Worm (Caenorhabditis elegans) whole organism, midembryonic: Measurements from ENCODE around the gene irld-9.
"Not testable (repeated sequence)": the region's sequence is repeated elsewhere in the genome, so short reads cannot be mapped to it uniquely, and the experiment has no call there.

Experiments
- T22C8.4 ChIP-seq: fragments of 200-800 bp; sonication (Bioruptor generic); IDR thresholded peaks from 2 replicates; pipeline ENCODE4 v1.3.6; 2022; ENCODE audit warnings: missing genetic modification characterization, missing compliant biosample characterization
- cog-1 ChIP-seq: sonication (generic microtip); optimal IDR thresholded peaks from 2 replicates; lab custom pipeline; 2016; ENCODE audit warnings: missing genetic modification characterization, missing compliant biosample characterization
- flt-1 ChIP-seq: fragments of 200-800 bp; sonication (Bioruptor generic); IDR thresholded peaks from 2 replicates; pipeline ENCODE4 v1.3.6; 2022; ENCODE audit warnings: missing genetic modification characterization, missing compliant biosample characterization
- klf-2 ChIP-seq: fragments of 200-800 bp; sonication (Bioruptor generic); conservative IDR thresholded peaks from 2 replicates; pipeline ENCODE4 v1.3.6; 2022; ENCODE audit warnings: missing genetic modification reagents, missing genetic modification characterization, missing compliant biosample characterization
- med-1 ChIP-seq: sonication (generic microtip); optimal IDR thresholded peaks from 2 replicates; lab custom pipeline; 2017; ENCODE audit warnings: missing genetic modification characterization, mild to moderate bottlenecking, missing compliant biosample characterization, antibody characterized with exemption, missing genetic modification reagents; ENCODE audit not compliant: insufficient read depth
- ref-1 ChIP-seq: fragments of 200-800 bp; sonication (Bioruptor generic); conservative IDR thresholded peaks from 2 replicates; pipeline ENCODE4 v1.3.6; 2022; ENCODE audit warnings: missing genetic modification reagents, missing genetic modification characterization, missing compliant biosample characterization
- tab-1 ChIP-seq: fragments of 200-800 bp; sonication (Bioruptor generic); IDR thresholded peaks from 2 replicates; pipeline ENCODE4 v1.3.6; 2022; ENCODE audit warnings: missing genetic modification characterization, missing compliant biosample characterization
- ztf-23 ChIP-seq: fragments of 200-800 bp; sonication (Bioruptor generic); IDR thresholded peaks from 2 replicates; pipeline ENCODE4 v1.3.6; 2022; ENCODE audit warnings: missing genetic modification reagents, missing genetic modification characterization, missing compliant biosample characterization
- ztf-29 ChIP-seq: fragments of 200-800 bp; sonication (Bioruptor generic); IDR thresholded peaks from 2 replicates; pipeline ENCODE4 v1.3.6; 2022; ENCODE audit warnings: missing genetic modification reagents, missing genetic modification characterization, missing compliant biosample characterization

The irld-9 gene

DNA sequence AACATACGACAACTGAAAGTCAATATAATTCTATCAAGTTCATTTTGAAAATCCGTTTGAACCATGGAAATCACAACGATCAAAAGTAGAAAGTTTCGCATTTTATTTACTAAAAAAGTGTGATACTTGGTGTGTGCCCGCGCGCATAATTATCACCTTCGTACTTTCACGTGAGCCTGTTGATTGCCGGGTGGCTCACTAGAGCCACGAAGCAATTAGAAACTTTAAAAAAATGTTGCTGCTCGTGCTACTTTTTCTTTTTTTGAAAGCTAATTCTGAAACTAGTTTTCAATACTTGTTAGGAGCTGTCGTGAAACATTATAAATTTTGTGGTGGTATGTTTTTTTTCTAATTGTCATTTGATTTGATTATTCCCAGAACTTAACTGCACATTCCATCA lies at the start of gene irld-9, which contains the start of gene irld-33:
irld-9 (minus strand) TSS at position 101 of the 400 bp plus-strand sequence.
irld-33 (plus strand) TSS at position 209 of the 400 bp plus-strand sequence.
- no peak for TF ChIP-seq ref-1 (GFP tag; lab: Robert Waterston, UW)
- no peak for TF ChIP-seq ztf-29 (GFP tag; lab: Robert Waterston, UW)
- no peak for TF ChIP-seq T22C8.4 (GFP tag; lab: Robert Waterston, UW)
- no peak for TF ChIP-seq med-1 (GFP tag; lab: Kevin White, UChicago)
- TF ChIP-seq klf-2 (GFP tag; lab: Robert Waterston, UW): no peak
- no peak for TF ChIP-seq ztf-23

- TF ChIP-seq klf-2 (GFP tag; lab: Robert Waterston, UW): no peak
- TF ChIP-seq tab-1: no peak
- no peak for TF ChIP-seq med-1 (GFP tag; lab: Kevin White, UChicago)
- no peak for TF ChIP-seq T22C8.4 (GFP tag; lab: Robert Waterston, UW)
- no peak for TF ChIP-seq ztf-29 (GFP tag; lab: Robert Waterston, UW)
- no peak for TF ChIP-seq flt-1 (GFP tag; lab: Robert Waterston, UW)
- TF ChIP-seq ztf-23: no peak
- TF ChIP-seq ref-1 (GFP tag; lab: Robert Waterston, UW): no peak
Measured at ce11 chrII:1788087-1788486, 49.3 kb upstream of the irld-9 start, which contains the start of the genes C08F1.6 and fbxb-13. Gene C08F1.6, minus strand, starts transcription at chrII:1788187. Gene fbxb-13, plus strand, starts transcription at chrII:1788277.

ce11 chrII:1787208-1787607 lies 48.5 kb upstream of the irld-9 start:
- TF ChIP-seq flt-1 (GFP tag; lab: Robert Waterston, UW): no peak
- TF ChIP-seq klf-2 (GFP tag; lab: Robert Waterston, UW): no peak
- no peak for TF ChIP-seq cog-1
- no peak for TF ChIP-seq med-1 (GFP tag; lab: Kevin White, UChicago)
- no peak for TF ChIP-seq ztf-23
- no peak for TF ChIP-seq ztf-29 (GFP tag; lab: Robert Waterston, UW)
- TF ChIP-seq T22C8.4 (GFP tag; lab: Robert Waterston, UW): no peak
- no peak for TF ChIP-seq ref-1 (GFP tag; lab: Robert Waterston, UW)
- TF ChIP-seq tab-1: no peak

- no peak for TF ChIP-seq ztf-23
- TF ChIP-seq ztf-29 (GFP tag; lab: Robert Waterston, UW): no peak
- TF ChIP-seq med-1 (GFP tag; lab: Kevin White, UChicago): no peak
- TF ChIP-seq flt-1 (GFP tag; lab: Robert Waterston, UW): no peak
- no peak for TF ChIP-seq tab-1
- TF ChIP-seq ref-1 (GFP tag; lab: Robert Waterston, UW): no peak
- TF ChIP-seq cog-1: no peak
- TF ChIP-seq T22C8.4 (GFP tag; lab: Robert Waterston, UW): no peak
- TF ChIP-seq klf-2 (GFP tag; lab: Robert Waterston, UW): no peak
Measured at ce11 chrII:1786209-1786608, 47.5 kb upstream of the irld-9 start, which contains the start of gene C08F1.10. Gene C08F1.10, minus strand, starts transcription at chrII:1786309.

- TF ChIP-seq ztf-23 (no peak), klf-2 (GFP tag; lab: Robert Waterston, UW) (no peak), T22C8.4 (GFP tag; lab: Robert Waterston, UW) (no peak), cog-1 (no peak), med-1 (GFP tag; lab: Kevin White, UChicago) (no peak), tab-1 (no peak), ref-1 (GFP tag; lab: Robert Waterston, UW) (no peak), flt-1 (GFP tag; lab: Robert Waterston, UW) (no peak), ztf-29 (GFP tag; lab: Robert Waterston, UW) (no peak)
Measured at ce11 chrII:1784799-1785198, 46.1 kb upstream of the irld-9 start, which contains the start of gene C08F1.11. Gene C08F1.11, minus strand, starts transcription at chrII:1784899.

DNA sequence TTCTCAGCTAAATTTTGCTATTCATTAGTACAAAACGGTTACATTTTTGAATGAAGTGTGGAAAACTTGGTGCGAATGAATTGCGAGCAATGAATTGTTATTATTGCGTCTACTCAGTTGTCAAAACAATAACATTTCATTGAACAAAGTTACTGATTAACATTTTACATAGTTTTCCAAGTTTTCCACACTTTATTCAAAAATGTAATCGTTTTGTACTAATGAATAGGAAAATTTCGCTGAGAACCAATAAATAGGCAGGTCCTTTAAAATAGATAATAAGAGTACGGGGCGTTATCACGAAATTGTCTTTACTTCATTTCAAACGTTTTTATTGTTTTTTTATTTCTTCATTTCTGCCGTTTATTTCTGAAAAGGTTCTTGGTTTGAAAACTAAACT lies 43.7 kb upstream of the irld-9 start, which contains the start of gene math-4:
math-4 (minus strand) TSS at position 101 of the 400 bp plus-strand sequence.
- TF ChIP-seq ztf-29 (GFP tag; lab: Robert Waterston, UW) (no peak), tab-1 (no peak), T22C8.4 (GFP tag; lab: Robert Waterston, UW) (no peak), ref-1 (GFP tag; lab: Robert Waterston, UW) (no peak), ztf-23 (no peak), cog-1 (no peak), klf-2 (GFP tag; lab: Robert Waterston, UW) (no peak), med-1 (GFP tag; lab: Kevin White, UChicago) (no peak), flt-1 (GFP tag; lab: Robert Waterston, UW) (no peak)

DNA sequence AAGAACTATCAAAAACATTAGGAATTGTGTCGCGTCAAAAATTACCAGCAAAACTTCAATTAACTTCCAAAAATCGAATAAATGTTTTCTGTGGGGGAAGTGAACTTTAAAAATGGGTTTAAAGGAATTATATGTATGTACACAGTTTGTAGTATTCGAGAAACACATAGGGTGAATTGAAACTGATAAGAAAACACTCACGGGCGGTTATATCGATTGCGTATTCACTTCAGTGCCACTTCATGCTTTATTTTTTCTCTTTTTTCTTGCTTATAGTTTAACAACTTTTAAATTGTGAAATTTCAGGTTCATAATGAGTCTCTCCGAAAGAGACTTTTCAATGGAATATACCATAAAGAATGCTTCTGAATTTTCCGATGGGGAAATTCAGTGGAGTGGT lies 36.5 kb upstream of the irld-9 start, which contains the start of gene F36H5.14:
F36H5.14 (plus strand) TSS at position 301 of the 400 bp plus-strand sequence.
- not testable (repeated sequence) for TF ChIP-seq ztf-23, cog-1, tab-1

DNA sequence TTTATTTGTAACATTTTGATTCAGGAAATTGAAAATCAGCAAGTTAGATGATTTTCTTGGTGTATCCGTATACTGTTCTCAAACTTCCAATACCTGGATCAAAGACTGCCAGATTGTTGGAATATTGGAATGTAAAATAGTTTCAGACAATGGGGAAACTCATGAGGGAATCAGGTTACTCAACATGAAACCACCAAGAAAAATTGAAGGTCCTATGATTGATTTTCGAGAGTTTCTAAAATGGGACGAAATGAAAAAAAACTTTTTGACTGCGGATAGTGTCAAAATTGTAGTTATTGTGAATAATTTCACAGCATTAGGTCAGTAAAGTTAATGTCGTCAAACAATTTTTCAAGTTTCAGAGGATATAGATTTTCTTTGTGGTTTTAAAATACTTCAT lies 33.0 kb upstream of the irld-9 start, which contains the start of gene math-3:
math-3 (plus strand) TSS at position 301 of the 400 bp plus-strand sequence.
- TF ChIP-seq ztf-23 (no peak), klf-2 (GFP tag; lab: Robert Waterston, UW) (no peak), flt-1 (GFP tag; lab: Robert Waterston, UW) (no peak), med-1 (GFP tag; lab: Kevin White, UChicago) (no peak), ztf-29 (GFP tag; lab: Robert Waterston, UW) (no peak), cog-1 (no peak), tab-1 (no peak), T22C8.4 (GFP tag; lab: Robert Waterston, UW) (no peak), ref-1 (GFP tag; lab: Robert Waterston, UW) (no peak)

- TF ChIP-seq tab-1; ztf-23; ztf-29 (GFP tag; lab: Robert Waterston, UW): not testable (repeated sequence)
Measured at ce11 chrII:1771347-1771746, 32.6 kb upstream of the irld-9 start, which contains the start of gene math-26. Gene math-26, plus strand, starts transcription at chrII:1771647.

DNA sequence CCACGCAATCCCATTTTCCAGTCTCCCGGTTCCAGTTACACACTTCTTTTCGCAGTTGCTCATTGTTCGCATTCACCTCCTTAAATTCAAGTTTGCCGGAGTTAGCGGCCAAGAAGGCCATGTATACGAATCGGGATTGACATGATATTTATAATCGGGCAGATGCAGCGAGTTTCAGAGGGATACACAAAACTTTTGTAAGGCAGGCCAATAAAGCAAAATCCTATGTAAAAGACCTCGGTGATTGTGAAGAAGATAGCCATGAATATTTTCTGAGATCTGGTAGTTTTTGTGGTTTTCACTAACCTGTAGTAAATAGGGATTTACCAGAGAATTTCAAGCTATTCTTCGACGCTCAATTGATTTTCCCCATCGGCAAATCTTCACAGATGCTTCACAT lies 28.0 kb upstream of the irld-9 start:
- no peak for TF ChIP-seq cog-1
- no peak for TF ChIP-seq ztf-23
- no peak for TF ChIP-seq med-1 (GFP tag; lab: Kevin White, UChicago)
- TF ChIP-seq T22C8.4 (GFP tag; lab: Robert Waterston, UW): no peak
- TF ChIP-seq ref-1 (GFP tag; lab: Robert Waterston, UW): no peak
- no peak for TF ChIP-seq flt-1 (GFP tag; lab: Robert Waterston, UW)
